Worm (Caenorhabditis elegans) whole organism, L3 larva: Measurements from ENCODE around the gene rars-2.

Experiments
- R02D3.7 ChIP-seq: fragments of 150-350 bp; optimal IDR thresholded peaks from 2 replicates; lab custom pipeline; 2014; ENCODE audit warnings: missing biosample characterization, missing genetic modification characterization
- ZK546.5 ChIP-seq: sonication (generic microtip); optimal IDR thresholded peaks from 2 replicates; lab custom pipeline; 2017; ENCODE audit warnings: missing biosample characterization, missing genetic modification characterization
- aly-2 ChIP-seq: fragments of 150-350 bp; optimal IDR thresholded peaks from 2 replicates; lab custom pipeline; 2014; ENCODE audit warnings: missing biosample characterization, missing genetic modification characterization
- ama-1 ChIP-seq: fragments of 150-350 bp; optimal IDR thresholded peaks from 2 replicates; lab custom pipeline; 2018
- ceh-16 ChIP-seq: sonication (generic microtip); optimal IDR thresholded peaks from 2 replicates; lab custom pipeline; 2017; ENCODE audit warnings: missing biosample characterization, missing genetic modification characterization
- ceh-28 ChIP-seq: fragments of 150-350 bp; optimal IDR thresholded peaks from 2 replicates; lab custom pipeline; 2014; ENCODE audit warnings: missing biosample characterization, missing genetic modification reagents, missing genetic modification characterization
- ceh-82 ChIP-seq: fragments of 150-350 bp; optimal IDR thresholded peaks from 2 replicates; lab custom pipeline; 2014; ENCODE audit warnings: missing biosample characterization, missing genetic modification characterization
- daf-12 ChIP-seq: fragments of 150-350 bp; optimal IDR thresholded peaks from 2 replicates; lab custom pipeline; 2014; ENCODE audit warnings: missing biosample characterization, missing genetic modification reagents, missing genetic modification characterization
- egl-5 ChIP-seq: fragments of 150-350 bp; optimal IDR thresholded peaks from 2 replicates; lab custom pipeline; 2017; ENCODE audit warnings: missing biosample characterization, missing genetic modification reagents, missing genetic modification characterization, inconsistent platforms
- elt-1 ChIP-seq: fragments of 150-350 bp; optimal IDR thresholded peaks from 2 replicates; lab custom pipeline; 2014; ENCODE audit warnings: missing biosample characterization, missing genetic modification characterization
- elt-2 ChIP-seq: sonication (generic microtip); optimal IDR thresholded peaks from 2 replicates; lab custom pipeline; 2016; ENCODE audit warnings: missing genetic modification reagents, mild to moderate bottlenecking, missing genetic modification characterization, missing compliant biosample characterization
- eor-1 ChIP-seq, 2 experiments: fragments of 150-350 bp; optimal IDR thresholded peaks; 2 replicates each; lab custom pipeline; 2014 to 2018; ENCODE audit warnings: missing biosample characterization in 2 of 2, missing genetic modification characterization in 2 of 2
- fkh-2 ChIP-seq: fragments of 150-350 bp; optimal IDR thresholded peaks from 2 replicates; lab custom pipeline; 2014; ENCODE audit warnings: missing biosample characterization, missing genetic modification reagents, missing genetic modification characterization
- fos-1 ChIP-seq: fragments of 150-350 bp; optimal IDR thresholded peaks from 2 replicates; lab custom pipeline; 2014; ENCODE audit warnings: missing biosample characterization, missing genetic modification characterization
- jun-1 ChIP-seq: fragments of 150-350 bp; optimal IDR thresholded peaks from 2 replicates; lab custom pipeline; 2014; ENCODE audit warnings: missing biosample characterization, missing genetic modification reagents, missing genetic modification characterization
- lin-15B ChIP-seq: fragments of 150-350 bp; optimal IDR thresholded peaks from 2 replicates; lab custom pipeline; 2014; ENCODE audit warnings: missing biosample characterization, missing genetic modification characterization
- lsy-12 ChIP-seq: sonication (generic microtip); optimal IDR thresholded peaks from 2 replicates; lab custom pipeline; 2016; ENCODE audit warnings: mild to moderate bottlenecking, missing genetic modification characterization, missing compliant biosample characterization
- mdl-1 ChIP-seq: fragments of 150-350 bp; optimal IDR thresholded peaks from 2 replicates; lab custom pipeline; 2014; ENCODE audit warnings: missing biosample characterization, missing genetic modification characterization
- mml-1 ChIP-seq: fragments of 150-350 bp; sonication (generic microtip); optimal IDR thresholded peaks from 3 replicates; lab custom pipeline; 2014; ENCODE audit warnings: missing biosample characterization, missing genetic modification characterization
- nhr-11 ChIP-seq: fragments of 150-350 bp; optimal IDR thresholded peaks from 2 replicates; lab custom pipeline; 2014; ENCODE audit warnings: missing biosample characterization, missing genetic modification characterization
- nhr-12 ChIP-seq: fragments of 150-350 bp; optimal IDR thresholded peaks from 2 replicates; lab custom pipeline; 2014; ENCODE audit warnings: missing biosample characterization, missing genetic modification characterization
- nhr-23 ChIP-seq: fragments of 150-350 bp; optimal IDR thresholded peaks from 2 replicates; lab custom pipeline; 2014; ENCODE audit warnings: missing biosample characterization, missing genetic modification reagents, missing genetic modification characterization
- nhr-25 ChIP-seq: sonication (generic microtip); optimal IDR thresholded peaks from 2 replicates; lab custom pipeline; 2017; ENCODE audit warnings: missing biosample characterization, missing genetic modification characterization
- nhr-28 ChIP-seq: fragments of 150-350 bp; optimal IDR thresholded peaks from 2 replicates; lab custom pipeline; 2014; ENCODE audit warnings: missing biosample characterization, missing genetic modification characterization
- nhr-43 ChIP-seq: sonication (generic microtip); optimal IDR thresholded peaks from 2 replicates; lab custom pipeline; 2016; ENCODE audit warnings: mild to moderate bottlenecking, missing genetic modification characterization, missing compliant biosample characterization; ENCODE audit not compliant: poor library complexity, severe bottlenecking
- nhr-67 ChIP-seq: fragments of 150-350 bp; optimal IDR thresholded peaks from 2 replicates; lab custom pipeline; 2014; ENCODE audit warnings: missing biosample characterization, missing genetic modification characterization
- nhr-76 ChIP-seq: fragments of 150-350 bp; sonication (generic microtip); optimal IDR thresholded peaks from 5 replicates; lab custom pipeline; 2014; ENCODE audit warnings: missing biosample characterization, missing genetic modification characterization
- nhr-77 ChIP-seq: fragments of 150-350 bp; optimal IDR thresholded peaks from 2 replicates; lab custom pipeline; 2014; ENCODE audit warnings: missing biosample characterization, missing genetic modification characterization
- pha-4 ChIP-seq: fragments of 150-350 bp; optimal IDR thresholded peaks from 2 replicates; lab custom pipeline; 2014; ENCODE audit warnings: missing biosample characterization, missing genetic modification reagents, missing genetic modification characterization
- pqm-1 ChIP-seq: fragments of 150-350 bp; optimal IDR thresholded peaks from 2 replicates; lab custom pipeline; 2017; ENCODE audit warnings: missing biosample characterization, missing genetic modification characterization, inconsistent platforms
- skn-1 ChIP-seq: fragments of 150-350 bp; optimal IDR thresholded peaks from 2 replicates; lab custom pipeline; 2014; ENCODE audit warnings: missing biosample characterization, missing genetic modification characterization
- snpc-4 ChIP-seq: fragments of 150-350 bp; optimal IDR thresholded peaks from 2 replicates; lab custom pipeline; 2014; ENCODE audit warnings: missing biosample characterization, missing genetic modification characterization
- tbx-2 ChIP-seq: sonication (generic microtip); optimal IDR thresholded peaks from 2 replicates; lab custom pipeline; 2016; ENCODE audit warnings: mild to moderate bottlenecking, missing genetic modification characterization, missing compliant biosample characterization
- unc-62 ChIP-seq: fragments of 150-350 bp; sonication (generic microtip); optimal IDR thresholded peaks from 4 replicates; lab custom pipeline; 2014; ENCODE audit warnings: missing biosample characterization, missing genetic modification reagents, missing genetic modification characterization
- ztf-11 ChIP-seq: fragments of 150-350 bp; optimal IDR thresholded peaks from 2 replicates; lab custom pipeline; 2014; ENCODE audit warnings: missing biosample characterization, missing genetic modification characterization
- ztf-4 ChIP-seq: fragments of 150-350 bp; optimal IDR thresholded peaks from 2 replicates; lab custom pipeline; 2014; ENCODE audit warnings: missing biosample characterization, missing genetic modification characterization

rars-2 gene

DNA sequence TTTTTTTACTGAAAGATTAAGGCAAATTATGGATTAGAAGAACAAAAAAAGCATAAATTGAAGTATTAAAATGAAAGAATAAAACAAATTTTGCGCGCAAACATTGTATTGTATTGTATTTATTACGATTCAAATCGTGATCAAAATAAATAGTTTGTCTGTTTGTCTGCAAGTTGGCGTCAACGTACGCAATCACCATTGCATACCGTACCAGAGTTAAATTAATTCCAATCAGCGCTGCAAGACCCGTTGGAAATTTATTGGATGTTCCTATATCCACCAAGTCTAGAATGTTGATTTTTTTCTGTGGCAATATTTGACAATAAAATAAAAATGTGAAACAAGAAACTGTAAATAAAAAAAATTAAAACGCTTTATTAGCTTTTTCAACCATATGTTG lies 12.2 kb upstream of the rars-2 start, which contains the start of gene heri-1:
TSS of gene heri-1 (minus strand) at position 8 of the 400 bp plus-strand sequence.
- TF ChIP-seq nhr-23 (tag; lab: Kevin White, UChicago) (no peak), ceh-28 (tag; lab: Kevin White, UChicago) (no peak), nhr-43 (tag; lab: Kevin White, UChicago) (no peak), nhr-28 (tag; lab: Kevin White, UChicago) (no peak), ceh-82 (tag; lab: Kevin White, UChicago) (no peak), nhr-25 (tag; lab: Kevin White, UChicago) (no peak), snpc-4 (tag; lab: Kevin White, UChicago) (no peak), nhr-76 (tag; lab: Kevin White, UChicago) (no peak), fos-1 (no peak)

DNA sequence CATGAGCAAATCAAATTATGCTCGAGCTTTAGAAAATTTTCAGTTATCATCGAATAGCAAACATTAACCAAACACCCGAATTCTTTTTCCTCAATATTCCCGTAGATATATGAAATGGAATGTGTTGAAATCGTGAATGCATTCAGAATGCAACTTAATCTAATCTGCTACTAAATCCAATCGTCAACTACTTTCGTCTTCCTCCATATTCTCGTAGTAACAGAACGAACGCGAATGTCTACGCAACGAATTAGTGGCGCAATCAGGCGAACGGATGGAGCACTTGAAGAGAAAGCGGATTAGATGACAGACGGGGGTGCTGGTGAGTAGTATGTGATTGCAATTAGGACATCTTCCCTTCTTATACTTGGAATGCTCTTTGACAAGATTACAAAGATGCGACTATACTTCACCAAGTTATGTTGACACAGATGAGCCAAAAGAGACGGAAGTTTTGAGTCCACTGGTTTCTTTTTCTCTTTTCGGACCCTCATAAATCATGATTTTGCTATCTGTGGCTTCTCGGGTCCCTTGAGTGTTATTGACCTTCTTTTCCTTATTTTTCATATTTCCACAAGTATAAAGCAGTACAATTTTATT lies 11.4 kb upstream of the rars-2 start:
- TF ChIP-seq pqm-1 (tag; lab: Kevin White, UChicago) (no peak), elt-2 (tag; lab: Kevin White, UChicago) (no peak), nhr-23 (tag; lab: Kevin White, UChicago) (no peak), nhr-25 (tag; lab: Kevin White, UChicago) (no peak), ceh-16 (no peak), lin-15B (tag; lab: Kevin White, UChicago) (no peak), nhr-11 (tag; lab: Kevin White, UChicago) (no peak), daf-12 (no peak), fkh-2 (tag; lab: Kevin White, UChicago) (no peak), snpc-4 (tag; lab: Kevin White, UChicago) (no peak), pha-4 (tag; lab: Kevin White, UChicago) (no peak), ceh-82 (tag; lab: Kevin White, UChicago) (no peak), tbx-2 (tag; lab: Kevin White, UChicago) (no peak)
- TF ChIP-seq, all 47 proteins: peak for 0

DNA sequence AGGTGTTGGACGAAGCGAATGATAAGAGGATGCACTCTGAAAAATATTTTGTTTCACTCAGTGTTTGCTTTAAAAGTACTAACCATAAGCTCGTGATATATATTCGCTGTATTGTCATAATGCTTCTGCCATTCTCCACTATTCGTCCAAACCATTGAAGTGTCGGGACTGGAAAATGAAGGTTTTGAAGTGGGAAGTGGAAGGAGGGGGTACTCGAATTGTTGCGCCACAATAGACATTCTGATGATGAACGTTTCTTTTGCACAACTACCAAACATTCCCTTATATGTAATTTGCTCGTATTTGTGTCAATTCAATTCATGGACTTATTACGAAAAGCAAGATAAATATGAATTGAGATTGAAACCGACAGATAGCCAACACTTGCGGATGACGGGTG lies 10.1 kb upstream of the rars-2 start:
- TF ChIP-seq mdl-1 (tag; lab: Kevin White, UChicago) = no peak
- TF ChIP-seq ztf-11 (tag; lab: Kevin White, UChicago) = no peak
- no peak for TF ChIP-seq nhr-76 (tag; lab: Kevin White, UChicago)
- no peak for TF ChIP-seq pha-4 (tag; lab: Kevin White, UChicago)
- no peak for TF ChIP-seq ama-1

DNA sequence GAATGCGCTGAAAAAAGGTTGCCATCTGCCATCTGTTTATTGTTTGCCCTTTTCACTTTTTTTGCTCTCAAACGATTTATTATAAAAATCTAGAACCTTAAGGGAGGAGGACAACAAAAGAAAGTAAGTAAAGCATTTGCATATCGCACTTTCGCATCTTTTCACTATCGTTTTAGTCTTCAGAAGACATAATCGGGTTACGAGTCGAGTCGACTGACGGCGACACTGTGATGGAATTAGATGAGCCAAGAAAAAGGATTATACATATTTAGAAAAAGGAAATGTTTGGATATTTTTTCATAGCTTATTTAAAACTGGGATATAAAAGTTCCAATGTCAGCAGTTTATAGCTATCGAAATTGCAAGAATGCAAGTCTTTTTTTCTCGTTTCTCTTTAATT lies 8.7 kb upstream of the rars-2 start:
- no peak for TF ChIP-seq nhr-25 (tag; lab: Kevin White, UChicago)
- no peak for TF ChIP-seq nhr-11 (tag; lab: Kevin White, UChicago)
- TF ChIP-seq, all 47 proteins: peak for 0

DNA sequence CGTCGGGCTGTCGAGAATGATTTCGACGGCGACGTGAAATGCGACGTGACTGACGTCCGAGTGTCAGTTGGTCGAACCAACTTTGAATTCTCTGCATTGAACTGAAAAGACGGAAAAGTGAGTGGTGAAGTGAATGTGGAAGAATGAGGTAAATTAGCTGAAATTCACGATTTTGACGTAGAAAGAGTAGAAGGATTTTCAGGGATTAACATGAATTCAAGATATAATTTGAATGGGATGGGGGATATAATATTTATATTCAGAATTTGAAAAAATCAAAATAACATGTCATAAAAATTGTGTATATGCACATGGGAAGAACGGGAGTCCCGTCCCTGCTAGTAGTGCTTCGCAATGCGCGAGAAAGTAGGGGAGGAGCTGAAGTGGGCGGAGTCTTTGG lies 7.2 kb upstream of the rars-2 start, which contains the start of gene C29H12.6:
TSS of gene C29H12.6 (minus strand) at position 101 of the 400 bp plus-strand sequence.
- TF ChIP-seq pha-4 (tag; lab: Kevin White, UChicago) (no peak), R02D3.7 (tag; lab: Kevin White, UChicago) (no peak), lsy-12 (no peak), ztf-11 (tag; lab: Kevin White, UChicago) (no peak), eor-1 (tag; optimal IDR thresholded peaks at IDR 0.05; lab: Kevin White, UChicago) (no peak), skn-1 (tag; lab: Kevin White, UChicago) (no peak), lin-15B (tag; lab: Kevin White, UChicago) (no peak), nhr-67 (tag; lab: Kevin White, UChicago) (no peak), daf-12 (no peak), nhr-12 (no peak), unc-62 (GFP tag; lab: Kevin White, UChicago) (no peak), nhr-28 (tag; lab: Kevin White, UChicago) (no peak)

DNA sequence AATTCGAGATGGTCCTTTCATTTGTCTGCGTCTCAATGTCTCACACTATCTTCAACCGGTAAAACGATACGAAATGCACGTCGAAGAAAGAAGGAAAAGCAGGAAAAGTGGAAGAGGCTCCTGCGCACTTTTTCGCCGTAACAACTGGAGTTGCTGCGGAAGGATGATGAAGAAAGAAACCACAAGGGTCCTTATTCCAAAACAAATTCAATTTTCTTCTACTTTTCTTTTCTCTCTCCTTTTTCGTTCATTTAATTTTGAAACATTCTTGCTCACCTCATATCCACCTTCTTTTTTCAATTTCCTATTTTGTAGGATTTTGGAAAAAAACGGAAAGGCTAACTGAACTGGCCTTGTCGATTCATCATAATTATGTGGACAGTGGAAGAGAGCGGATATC lies 4.8 kb upstream of the rars-2 start:
- TF ChIP-seq aly-2 (tag; lab: Kevin White, UChicago) (no peak), egl-5 (tag; lab: Kevin White, UChicago) (no peak), ztf-4 (tag; lab: Kevin White, UChicago) (no peak), ceh-82 (tag; lab: Kevin White, UChicago) (no peak), jun-1 (tag; lab: Kevin White, UChicago) (no peak), nhr-43 (tag; lab: Kevin White, UChicago) (no peak), eor-1 (tag; optimal IDR thresholded peaks at IDR 0.05; lab: Kevin White, UChicago) (no peak), nhr-77 (tag; lab: Kevin White, UChicago) (no peak), ZK546.5 (tag; lab: Kevin White, UChicago) (no peak), ztf-11 (tag; lab: Kevin White, UChicago) (no peak), lin-15B (tag; lab: Kevin White, UChicago) (no peak), mml-1 (tag; lab: Kevin White, UChicago) (no peak), nhr-23 (tag; lab: Kevin White, UChicago) (no peak), elt-1 (no peak), nhr-28 (tag; lab: Kevin White, UChicago) (no peak), ceh-28 (tag; lab: Kevin White, UChicago) (no peak)
